Fruit fly (Drosophila melanogaster) whole organism, prepupa: ENCODE results near the gene CG42538.

Experiments
- CG10631 ChIP-seq: fragments of 200-800 bp; sonication (Bioruptor generic); optimal IDR thresholded peaks from 2 replicates; lab custom pipeline; 2016; ENCODE audit warnings: missing biosample characterization, missing genetic modification characterization
- CG11294 ChIP-seq: fragments of 200-800 bp; sonication (Bioruptor generic); IDR thresholded peaks from 2 replicates; pipeline ENCODE4 v1.3.6; 2022; ENCODE audit warnings: missing biosample characterization, missing genetic modification characterization
- CG11762 ChIP-seq: fragments of 200-800 bp; sonication (Bioruptor generic); optimal IDR thresholded peaks from 3 replicates; lab custom pipeline; 2016; ENCODE audit warnings: missing biosample characterization, missing genetic modification characterization; ENCODE audit not compliant: insufficient read depth
- CG15336 ChIP-seq: fragments of 200-800 bp; sonication (Bioruptor generic); IDR thresholded peaks from 2 replicates; pipeline ENCODE4 v1.3.6; 2022; ENCODE audit warnings: missing biosample characterization, missing genetic modification characterization
- CG1621 ChIP-seq: fragments of 200-800 bp; sonication (Bioruptor generic); optimal IDR thresholded peaks from 3 replicates; lab custom pipeline; 2018; ENCODE audit warnings: missing biosample characterization, mild to moderate bottlenecking, missing genetic modification characterization
- CG16779 ChIP-seq: fragments of 200-800 bp; sonication (Bioruptor generic); optimal IDR thresholded peaks from 3 replicates; lab custom pipeline; 2017; ENCODE audit warnings: missing biosample characterization, mild to moderate bottlenecking, missing genetic modification characterization
- CG3032 ChIP-seq: fragments of 200-800 bp; optimal IDR thresholded peaks from 2 replicates; lab custom pipeline; 2019; ENCODE audit warnings: missing biosample characterization, mild to moderate bottlenecking, missing genetic modification characterization, moderate library complexity
- CG31627 ChIP-seq: fragments of 200-800 bp; sonication (Bioruptor generic); optimal IDR thresholded peaks from 3 replicates; lab custom pipeline; 2016; ENCODE audit warnings: missing biosample characterization, missing genetic modification characterization
- CG32006 ChIP-seq: fragments of 200-800 bp; sonication (Bioruptor generic); optimal IDR thresholded peaks from 3 replicates; lab custom pipeline; 2017; ENCODE audit warnings: missing biosample characterization, mild to moderate bottlenecking, missing genetic modification characterization
- CG34406 ChIP-seq: fragments of 200-800 bp; sonication (Bioruptor generic); optimal IDR thresholded peaks from 3 replicates; lab custom pipeline; 2016; ENCODE audit warnings: missing biosample characterization, missing genetic modification characterization
- CG3919 ChIP-seq: fragments of 200-800 bp; sonication (Bioruptor generic); optimal IDR thresholded peaks from 3 replicates; lab custom pipeline; 2016; ENCODE audit warnings: missing biosample characterization, missing genetic modification characterization
- CG6163 ChIP-seq: fragments of 200-800 bp; sonication (Bioruptor generic); IDR thresholded peaks from 3 replicates; pipeline ENCODE4 v1.3.6; 2022; ENCODE audit warnings: missing biosample characterization, missing genetic modification characterization
- CG6792 ChIP-seq: fragments of 200-800 bp; sonication (Bioruptor generic); optimal IDR thresholded peaks from 3 replicates; lab custom pipeline; 2016; ENCODE audit warnings: missing biosample characterization, missing genetic modification characterization
- CG6808 ChIP-seq: fragments of 200-800 bp; sonication (Bioruptor generic); optimal IDR thresholded peaks from 3 replicates; lab custom pipeline; 2017; ENCODE audit warnings: missing biosample characterization, missing genetic modification characterization, mild to moderate bottlenecking, moderate library complexity, missing genetic modification reagents
- CG6854 ChIP-seq: fragments of 200-800 bp; sonication (Bioruptor generic); optimal IDR thresholded peaks from 2 replicates; lab custom pipeline; 2017; ENCODE audit warnings: missing biosample characterization, mild to moderate bottlenecking, missing genetic modification characterization
- CG8119 ChIP-seq: fragments of 200-800 bp; sonication (Bioruptor generic); IDR thresholded peaks from 3 replicates; pipeline ENCODE4 v1.3.6; 2022; ENCODE audit warnings: missing biosample characterization, missing genetic modification characterization
- CG8319 ChIP-seq: fragments of 200-800 bp; sonication (Bioruptor generic); optimal IDR thresholded peaks from 3 replicates; lab custom pipeline; 2016; ENCODE audit warnings: missing biosample characterization, missing genetic modification characterization
- CG9139 ChIP-seq: fragments of 200-800 bp; sonication (Bioruptor generic); optimal IDR thresholded peaks from 3 replicates; lab custom pipeline; 2017; ENCODE audit warnings: missing biosample characterization, mild to moderate bottlenecking, missing genetic modification characterization
- Eip75B ChIP-seq: fragments of 200-800 bp; sonication (Bioruptor generic); optimal IDR thresholded peaks from 3 replicates; lab custom pipeline; 2016; ENCODE audit warnings: missing biosample characterization, missing genetic modification characterization
- Eip78C ChIP-seq: fragments of 200-800 bp; sonication (Bioruptor generic); peaks from one replicate; lab custom pipeline; 2016; ENCODE audit warnings: missing biosample characterization, missing genetic modification characterization
- Eip93F ChIP-seq: fragments of 200-800 bp; sonication (Bioruptor generic); optimal IDR thresholded peaks from 2 replicates; lab custom pipeline; 2016; ENCODE audit warnings: missing biosample characterization, mild to moderate bottlenecking, missing genetic modification characterization
- Ets21C ChIP-seq: fragments of 200-800 bp; sonication (Bioruptor generic); optimal IDR thresholded peaks from 3 replicates; lab custom pipeline; 2016; ENCODE audit warnings: missing biosample characterization, missing genetic modification characterization
- Gug ChIP-seq: fragments of 200-800 bp; sonication (Bioruptor generic); IDR thresholded peaks from 2 replicates; pipeline ENCODE4 v1.3.6; 2022; ENCODE audit warnings: missing biosample characterization, missing genetic modification characterization
- Hr38 ChIP-seq: sonication (Bioruptor generic); optimal IDR thresholded peaks from 2 replicates; lab custom pipeline; 2016; ENCODE audit warnings: missing biosample characterization, missing genetic modification characterization
- Hr39 ChIP-seq: fragments of 200-800 bp; sonication (Bioruptor generic); optimal IDR thresholded peaks from 2 replicates; lab custom pipeline; 2016; ENCODE audit warnings: missing biosample characterization, missing genetic modification characterization
- Met ChIP-seq: fragments of 200-800 bp; sonication (Bioruptor generic); optimal IDR thresholded peaks from 3 replicates; lab custom pipeline; 2016; ENCODE audit warnings: missing biosample characterization, missing genetic modification characterization
- OdsH ChIP-seq: fragments of 200-800 bp; sonication (Bioruptor generic); optimal IDR thresholded peaks from 3 replicates; lab custom pipeline; 2016; ENCODE audit warnings: missing biosample characterization, missing genetic modification characterization
- Smox ChIP-seq: fragments of 200-800 bp; sonication (Bioruptor generic); optimal IDR thresholded peaks from 3 replicates; lab custom pipeline; 2016; ENCODE audit warnings: missing biosample characterization, missing genetic modification characterization
- Sox102F ChIP-seq: fragments of 200-800 bp; sonication (Bioruptor generic); optimal IDR thresholded peaks from 2 replicates; lab custom pipeline; 2016; ENCODE audit warnings: missing biosample characterization, mild to moderate bottlenecking, missing genetic modification characterization
- Sox14 ChIP-seq: fragments of 200-800 bp; sonication (Bioruptor generic); optimal IDR thresholded peaks from 3 replicates; lab custom pipeline; 2016; ENCODE audit warnings: missing biosample characterization, missing genetic modification characterization
- Sox15 ChIP-seq: fragments of 200-800 bp; sonication (Bioruptor generic); optimal IDR thresholded peaks from 3 replicates; lab custom pipeline; 2016; ENCODE audit warnings: missing biosample characterization, missing genetic modification characterization
- achi ChIP-seq: fragments of 200-800 bp; sonication (Bioruptor generic); optimal IDR thresholded peaks from 3 replicates; lab custom pipeline; 2016; ENCODE audit warnings: missing biosample characterization, missing genetic modification characterization
- acj6 ChIP-seq: fragments of 200-800 bp; sonication (Bioruptor generic); optimal IDR thresholded peaks from 3 replicates; lab custom pipeline; 2016; ENCODE audit warnings: missing biosample characterization, missing genetic modification characterization
- dac ChIP-seq: fragments of 200-800 bp; sonication (Bioruptor generic); optimal IDR thresholded peaks from 2 replicates; lab custom pipeline; 2017; ENCODE audit warnings: missing biosample characterization, mild to moderate bottlenecking, missing genetic modification characterization
- dsx ChIP-seq: fragments of 200-800 bp; optimal IDR thresholded peaks from 3 replicates; lab custom pipeline; 2019; ENCODE audit warnings: missing biosample characterization, mild to moderate bottlenecking, missing genetic modification characterization, moderate library complexity; ENCODE audit not compliant: poor library complexity, severe bottlenecking
- eg ChIP-seq: fragments of 200-800 bp; sonication (Bioruptor generic); IDR thresholded peaks from 3 replicates; pipeline ENCODE4 v1.3.6; 2022; ENCODE audit warnings: missing biosample characterization, missing genetic modification characterization
- fd85E ChIP-seq: fragments of 200-800 bp; sonication (Bioruptor generic); optimal IDR thresholded peaks from 3 replicates; lab custom pipeline; 2016; ENCODE audit warnings: missing biosample characterization, missing genetic modification characterization
- fkh ChIP-seq: fragments of 200-800 bp; sonication (Bioruptor generic); optimal IDR thresholded peaks from 3 replicates; lab custom pipeline; 2017; ENCODE audit warnings: missing biosample characterization, mild to moderate bottlenecking, missing genetic modification characterization, moderate library complexity
- lz ChIP-seq: fragments of 200-800 bp; sonication (Bioruptor generic); optimal IDR thresholded peaks from 3 replicates; lab custom pipeline; 2016; ENCODE audit warnings: missing biosample characterization, missing genetic modification characterization
- net ChIP-seq: fragments of 200-800 bp; sonication (Bioruptor generic); optimal IDR thresholded peaks from 3 replicates; lab custom pipeline; 2016; ENCODE audit warnings: missing biosample characterization, missing genetic modification characterization
- salr ChIP-seq, 2 experiments: fragments of 200-800 bp; sonication (Bioruptor generic); optimal IDR thresholded peaks; 3 replicates each; lab custom pipeline; 2016 to 2018; ENCODE audit warnings: missing biosample characterization in 2 of 2, missing genetic modification characterization in 2 of 2, mild to moderate bottlenecking in 1 of 2
- ss ChIP-seq, 2 experiments: fragments of 200-800 bp; sonication (Bioruptor generic); optimal IDR thresholded peaks; 2 replicates in 1 of 2; 3 replicates in 1 of 2; lab custom pipeline; 2017 to 2018; ENCODE audit warnings: mild to moderate bottlenecking in 2 of 2, missing biosample characterization in 2 of 2, missing genetic modification characterization in 2 of 2, moderate library complexity in 1 of 2
- svp ChIP-seq: fragments of 200-800 bp; sonication (Bioruptor generic); peaks from one replicate; lab custom pipeline; 2016; ENCODE audit warnings: missing biosample characterization, missing genetic modification characterization
- topi ChIP-seq: fragments of 200-800 bp; sonication (Bioruptor generic); optimal IDR thresholded peaks from 3 replicates; lab custom pipeline; 2016; ENCODE audit warnings: missing biosample characterization, missing genetic modification characterization
- vri ChIP-seq: fragments of 200-800 bp; sonication (Bioruptor generic); optimal IDR thresholded peaks from 3 replicates; lab custom pipeline; 2016; ENCODE audit warnings: missing biosample characterization, mild to moderate bottlenecking, missing genetic modification characterization

Gene CG42538

DNA sequence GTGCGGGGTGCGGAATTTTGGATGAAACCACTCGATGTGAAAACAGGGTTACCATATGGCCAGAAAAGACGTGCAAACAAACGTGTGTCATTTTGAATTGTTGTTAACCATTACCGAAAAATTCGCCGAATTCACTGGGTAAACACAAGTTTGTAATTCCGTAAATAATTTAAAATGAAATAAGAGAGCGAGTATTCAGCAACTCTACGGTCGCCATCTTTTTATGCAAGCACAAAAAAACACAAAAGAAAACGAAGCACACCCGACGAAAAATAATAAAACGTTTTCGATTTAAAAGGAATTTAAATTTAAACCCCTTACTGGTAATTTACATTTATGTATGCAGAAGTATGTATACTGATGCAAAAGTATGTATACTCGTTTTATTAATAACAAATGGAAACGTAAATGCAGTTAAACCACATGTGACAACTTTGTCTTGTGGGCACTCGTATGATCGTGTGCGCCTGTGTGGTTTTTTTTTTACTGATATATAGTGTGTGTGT is 11.6 kb downstream of the CG42538 start (continued):
- peak; percentile 94 for TF ChIP-seq achi (GFP tag; lab: Kevin White, UChicago)
- peak; percentile 94 for TF ChIP-seq lz (GFP tag; lab: Kevin White, UChicago)
- peak; percentile 88 for TF ChIP-seq CG6792 (GFP tag; lab: Kevin White, UChicago)
- TF ChIP-seq acj6 (GFP tag; lab: Kevin White, UChicago), result peak; percentile 95
- peak; percentile 96 for TF ChIP-seq Met
- TF ChIP-seq dac (GFP tag; lab: Kevin White, UChicago), result peak; percentile 64
- TF ChIP-seq salr (GFP tag; optimal IDR thresholded peaks at IDR 0.05; lab: Kevin White, UChicago), result peak; percentile 79 to 80
- TF ChIP-seq Sox15 (GFP tag; lab: Kevin White, UChicago), result peak; percentile 73
- peak; percentile 85 for TF ChIP-seq CG6854
- TF ChIP-seq topi (GFP tag; lab: Kevin White, UChicago), result peak; percentile 95
- peak; percentile 89 for TF ChIP-seq CG11294 (GFP tag; lab: Robert Waterston, UW)
- peak; percentile 93 for TF ChIP-seq CG34406 (GFP tag; lab: Kevin White, UChicago)
- peak; percentile 95 for TF ChIP-seq Sox102F (GFP tag; lab: Kevin White, UChicago)
- peak; percentile 96 for TF ChIP-seq OdsH (GFP tag; lab: Kevin White, UChicago)
- TF ChIP-seq CG6163 (GFP tag; lab: Robert Waterston, UW), result peak; percentile 98
- peak; percentile 98 for TF ChIP-seq CG8119 (GFP tag; lab: Robert Waterston, UW)
- peak; percentile 90 for TF ChIP-seq Gug (GFP tag; lab: Robert Waterston, UW)
- TF ChIP-seq Hr38 (GFP tag; lab: Kevin White, UChicago), result peak; percentile 70
- peak; percentile 93 for TF ChIP-seq CG3032

DNA sequence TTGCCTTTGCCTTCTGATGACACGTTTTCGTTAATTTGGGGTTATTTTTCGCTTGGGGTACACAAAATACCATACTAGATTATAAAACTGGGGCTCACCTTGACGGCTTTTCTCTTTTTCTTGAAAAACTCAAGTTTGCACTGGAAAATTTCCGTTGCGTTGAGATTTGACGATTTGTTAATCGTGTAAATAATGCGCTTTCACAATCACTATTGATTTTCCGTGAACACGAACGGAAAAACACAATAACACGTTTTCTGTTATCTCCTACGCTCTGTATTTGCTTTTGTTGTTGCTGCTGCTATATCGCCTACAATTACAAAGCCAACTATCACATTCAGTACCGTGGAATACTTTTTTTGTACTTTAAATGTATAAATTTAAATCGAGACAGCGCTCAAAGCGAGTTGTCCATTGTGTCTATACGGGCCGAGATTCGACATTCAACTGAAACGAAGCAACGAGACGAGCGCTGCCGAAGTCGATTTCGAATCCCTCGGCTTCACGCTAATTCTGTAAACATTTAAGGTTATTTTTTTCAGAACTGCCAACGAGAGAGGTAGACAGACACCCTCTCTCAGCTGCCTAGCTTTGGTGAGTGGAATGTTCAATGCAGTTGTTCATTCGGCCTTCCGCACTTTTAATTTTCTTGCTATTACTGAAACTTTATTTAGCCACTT is 12.2 kb downstream of the CG42538 start:
- TF ChIP-seq CG8319 (GFP tag; lab: Kevin White, UChicago) (peak; percentile 23), CG6854 (peak; percentile 49), CG15336 (peak; percentile 47; the same call in 1 of the 2 replicates), CG3919 (peak; percentile 34), topi (GFP tag; lab: Kevin White, UChicago) (peak; percentile 34), CG6163 (GFP tag; lab: Robert Waterston, UW) (peak; percentile 60; the same call in 2 of the 3 replicates), CG31627 (GFP tag; lab: Kevin White, UChicago) (no peak), CG32006 (GFP tag; lab: Kevin White, UChicago) (no peak), salr (GFP tag; optimal IDR thresholded peaks at IDR 0.05; lab: Kevin White, UChicago) (no peak), Eip93F (GFP tag; lab: Kevin White, UChicago) (peak; percentile 32), eg (GFP tag; lab: Robert Waterston, UW) (peak; percentile 63; the same call in 1 of the 3 replicates), svp (GFP tag; lab: Kevin White, UChicago) (peak; percentile 67), fd85E (GFP tag; lab: Kevin White, UChicago) (peak; percentile 35), Gug (GFP tag; lab: Robert Waterston, UW) (no peak), CG9139 (peak; percentile 70), Met (peak; percentile 48), CG3032 (no peak), Sox14 (peak; percentile 13), Sox102F (GFP tag; lab: Kevin White, UChicago) (peak; percentile 32), dsx (GFP tag; lab: Kevin White, UChicago) (peak; percentile 73), CG10631 (GFP tag; lab: Kevin White, UChicago) (no peak), vri (GFP tag; lab: Kevin White, UChicago) (peak; percentile 58), Eip78C (GFP tag; lab: Kevin White, UChicago) (peak; percentile 57), Eip75B (GFP tag; lab: Kevin White, UChicago) (no peak), Hr39 (GFP tag; lab: Kevin White, UChicago) (no peak), fkh (GFP tag; lab: Kevin White, UChicago) (peak; percentile 93), CG8119 (GFP tag; lab: Robert Waterston, UW) (no peak), CG6808 (GFP tag; lab: Kevin White, UChicago) (no peak), CG1621 (peak; percentile 30), CG16779 (tag; lab: Kevin White, UChicago) (no peak), Ets21C (GFP tag; lab: Kevin White, UChicago) (no peak), net (GFP tag; lab: Kevin White, UChicago) (peak; percentile 24), ss (GFP tag; optimal IDR thresholded peaks at IDR 0.05; lab: Kevin White, UChicago) (peak in 1 of 2 experiments; percentile 45), CG11762 (GFP tag; lab: Kevin White, UChicago) (no peak), Smox (GFP tag; lab: Kevin White, UChicago) (no peak)
